Fruit fly (Drosophila melanogaster) whole organism, embryonic: Measurements from ENCODE around the gene CG33284.

Source experiments
- Awh ChIP-seq: fragments of 200-800 bp; sonication (Bioruptor generic); IDR thresholded peaks from 2 replicates; pipeline ENCODE4, ENCODE4 v1.3.6; 2022; ENCODE audit warnings: missing biosample characterization, missing genetic modification characterization
- B-H1 ChIP-seq: fragments of 200-800 bp; sonication (Bioruptor generic); IDR thresholded peaks from 3 replicates; pipeline ENCODE4 v1.3.6; 2022; ENCODE audit warnings: missing biosample characterization, missing genetic modification characterization
- CG10274 ChIP-seq: fragments of 200-800 bp; sonication (Bioruptor generic); optimal IDR thresholded peaks from 3 replicates; lab custom pipeline; 2017; ENCODE audit warnings: missing biosample characterization, mild to moderate bottlenecking, missing genetic modification characterization
- CG10431 ChIP-seq: fragments of 200-800 bp; sonication (Bioruptor generic); optimal IDR thresholded peaks from 3 replicates; lab custom pipeline; 2018; ENCODE audit warnings: missing biosample characterization, mild to moderate bottlenecking, missing genetic modification characterization
- CG10462 ChIP-seq: fragments of 200-800 bp; sonication (Bioruptor generic); optimal IDR thresholded peaks from 2 replicates; lab custom pipeline; 2016; ENCODE audit warnings: missing biosample characterization, missing genetic modification characterization
- CG10654 ChIP-seq: fragments of 200-800 bp; sonication (Bioruptor generic); optimal IDR thresholded peaks from 2 replicates; lab custom pipeline; 2016; ENCODE audit warnings: missing biosample characterization, missing genetic modification characterization
- CG11093 ChIP-seq: fragments of 200-800 bp; sonication (Bioruptor generic); IDR thresholded peaks from 3 replicates; pipeline ENCODE4 v1.3.6; 2022; ENCODE audit warnings: missing biosample characterization, missing genetic modification characterization
- CG11247 ChIP-seq: fragments of 200-800 bp; sonication (Bioruptor generic); IDR thresholded peaks from 2 replicates; pipeline ENCODE4 v1.3.6; 2022; ENCODE audit warnings: missing biosample characterization, missing genetic modification characterization
- CG11398 ChIP-seq: fragments of 200-800 bp; sonication (Bioruptor generic); optimal IDR thresholded peaks from 2 replicates; lab custom pipeline; 2016; ENCODE audit warnings: missing biosample characterization, missing genetic modification characterization
- CG13287 ChIP-seq: fragments of 200-800 bp; sonication (Bioruptor generic); IDR thresholded peaks from 2 replicates; pipeline ENCODE4 v1.3.6; 2022; ENCODE audit warnings: missing biosample characterization, missing genetic modification characterization; ENCODE audit not compliant: partially characterized antibody
- CG14965 ChIP-seq: fragments of 200-800 bp; sonication (Bioruptor generic); optimal IDR thresholded peaks from 2 replicates; lab custom pipeline; 2016; ENCODE audit warnings: missing biosample characterization, missing genetic modification characterization, borderline replicate concordance
- CG17912 ChIP-seq: fragments of 200-800 bp; sonication (Bioruptor generic); optimal IDR thresholded peaks from 2 replicates; lab custom pipeline; 2018; ENCODE audit warnings: missing biosample characterization, mild to moderate bottlenecking, missing genetic modification characterization
- CG18599 ChIP-seq: fragments of 200-800 bp; sonication (Bioruptor generic); optimal IDR thresholded peaks from 3 replicates; lab custom pipeline; 2017; ENCODE audit warnings: missing biosample characterization, missing genetic modification characterization, mild to moderate bottlenecking, moderate library complexity, missing genetic modification reagents
- CG2875 ChIP-seq: fragments of 200-800 bp; sonication (Bioruptor generic); optimal IDR thresholded peaks from 2 replicates; lab custom pipeline; 2017; ENCODE audit warnings: missing biosample characterization, mild to moderate bottlenecking, missing genetic modification characterization, missing genetic modification reagents
- CG32772 ChIP-seq: fragments of 200-800 bp; sonication (Bioruptor generic); IDR thresholded peaks from 2 replicates; pipeline ENCODE4 v1.3.6; 2022; ENCODE audit warnings: missing biosample characterization, missing genetic modification characterization
- CG3407 ChIP-seq: fragments of 200-800 bp; sonication (Bioruptor generic); optimal IDR thresholded peaks from 2 replicates; lab custom pipeline; 2018; ENCODE audit warnings: missing biosample characterization, mild to moderate bottlenecking, missing genetic modification characterization
- CG34224 ChIP-seq: fragments of 200-800 bp; sonication (Bioruptor generic); IDR thresholded peaks from 3 replicates; pipeline ENCODE4 v1.3.6; 2022; ENCODE audit warnings: missing biosample characterization, missing genetic modification characterization; ENCODE audit not compliant: partially characterized antibody
- CG34422 ChIP-seq: fragments of 200-800 bp; sonication (Bioruptor generic); IDR thresholded peaks from 3 replicates; pipeline ENCODE4 v1.3.6; 2022; ENCODE audit warnings: missing biosample characterization, missing genetic modification characterization
- CG3838 ChIP-seq: fragments of 200-800 bp; sonication (Bioruptor generic); optimal IDR thresholded peaks from 3 replicates; lab custom pipeline; 2016; ENCODE audit warnings: missing biosample characterization, missing genetic modification characterization
- CG3995 ChIP-seq: fragments of 200-800 bp; sonication (Bioruptor generic); optimal IDR thresholded peaks from 3 replicates; lab custom pipeline; 2016; ENCODE audit warnings: missing biosample characterization, missing genetic modification characterization
- CG4424 ChIP-seq: fragments of 200-800 bp; sonication (Bioruptor generic); optimal IDR thresholded peaks from 3 replicates; lab custom pipeline; 2016; ENCODE audit warnings: missing biosample characterization, missing genetic modification characterization
- CG7987 ChIP-seq: fragments of 200-800 bp; sonication (Bioruptor generic); optimal IDR thresholded peaks from 2 replicates; lab custom pipeline; 2018; ENCODE audit warnings: missing biosample characterization, mild to moderate bottlenecking, missing genetic modification characterization, moderate library complexity
- CG9215 ChIP-seq: fragments of 200-800 bp; sonication (Bioruptor generic); IDR thresholded peaks from 2 replicates; pipeline ENCODE4 v1.3.6; 2022; ENCODE audit warnings: missing biosample characterization, missing genetic modification characterization
- Dip2 ChIP-seq: fragments of 200-800 bp; sonication (Bioruptor generic); IDR thresholded peaks from 2 replicates; pipeline ENCODE4 v1.3.6; 2022; ENCODE audit warnings: missing biosample characterization, missing genetic modification characterization
- Doc3 ChIP-seq: fragments of 200-800 bp; sonication (Bioruptor generic); IDR thresholded peaks from 3 replicates; pipeline ENCODE4 v1.3.6; 2022; ENCODE audit warnings: missing biosample characterization, missing genetic modification characterization; ENCODE audit not compliant: partially characterized antibody
- Ets97D ChIP-seq: fragments of 200-800 bp; sonication (Bioruptor generic); optimal IDR thresholded peaks from 3 replicates; lab custom pipeline; 2016; ENCODE audit warnings: missing biosample characterization, missing genetic modification characterization
- Hey ChIP-seq: fragments of 200-800 bp; sonication (Bioruptor generic); optimal IDR thresholded peaks from 3 replicates; lab custom pipeline; 2018; ENCODE audit warnings: missing biosample characterization, mild to moderate bottlenecking, missing genetic modification characterization
- MBD-R2 ChIP-seq: fragments of 200-800 bp; sonication (Bioruptor generic); IDR thresholded peaks from 2 replicates; pipeline ENCODE4 v1.3.6; 2022; ENCODE audit warnings: missing biosample characterization, missing genetic modification characterization
- MESR4 ChIP-seq: fragments of 200-800 bp; sonication (Bioruptor generic); optimal IDR thresholded peaks from 2 replicates; lab custom pipeline; 2018; ENCODE audit warnings: missing biosample characterization, mild to moderate bottlenecking, missing genetic modification characterization, moderate library complexity
- NC2α ChIP-seq: fragments of 200-800 bp; sonication (Bioruptor generic); optimal IDR thresholded peaks from 2 replicates; lab custom pipeline; 2016; ENCODE audit warnings: missing biosample characterization, missing genetic modification characterization
- Ravus ChIP-seq: fragments of 200-800 bp; sonication (Bioruptor generic); IDR thresholded peaks from 2 replicates; pipeline ENCODE4 v1.3.6; 2022; ENCODE audit warnings: missing biosample characterization, missing genetic modification characterization
- ato ChIP-seq: fragments of 200-800 bp; sonication (Bioruptor generic); IDR thresholded peaks from 2 replicates; pipeline ENCODE4 v1.3.6; 2022; ENCODE audit warnings: missing biosample characterization, missing genetic modification characterization; ENCODE audit not compliant: partially characterized antibody
- corto ChIP-seq: fragments of 200-800 bp; sonication (Bioruptor generic); optimal IDR thresholded peaks from 2 replicates; lab custom pipeline; 2016; ENCODE audit warnings: missing biosample characterization, mild to moderate bottlenecking, missing genetic modification characterization, moderate library complexity
- da ChIP-seq: fragments of 200-800 bp; sonication (Bioruptor generic); optimal IDR thresholded peaks from 2 replicates; lab custom pipeline; 2016; ENCODE audit warnings: missing biosample characterization, missing genetic modification characterization
- dan ChIP-seq: fragments of 200-800 bp; sonication (Bioruptor generic); IDR thresholded peaks from 2 replicates; pipeline ENCODE4 v1.3.6; 2022; ENCODE audit warnings: missing biosample characterization, missing genetic modification characterization
- danr ChIP-seq: fragments of 200-800 bp; sonication (Bioruptor generic); IDR thresholded peaks from 2 replicates; pipeline ENCODE4 v1.3.6; 2022; ENCODE audit warnings: missing biosample characterization, missing genetic modification characterization
- disco-r ChIP-seq: fragments of 200-800 bp; sonication (Bioruptor generic); optimal IDR thresholded peaks from 2 replicates; lab custom pipeline; 2016; ENCODE audit warnings: missing biosample characterization, missing genetic modification characterization
- dmrt11E ChIP-seq: fragments of 200-800 bp; sonication (Bioruptor generic); optimal IDR thresholded peaks from 3 replicates; lab custom pipeline; 2018; ENCODE audit warnings: missing biosample characterization, mild to moderate bottlenecking, missing genetic modification characterization, moderate library complexity
- gce ChIP-seq: fragments of 200-800 bp; sonication (Bioruptor generic); IDR thresholded peaks from 3 replicates; pipeline ENCODE4 v1.3.6; 2022; ENCODE audit warnings: missing biosample characterization, missing genetic modification characterization
- hbn ChIP-seq: fragments of 200-800 bp; sonication (Bioruptor generic); IDR thresholded peaks from 2 replicates; pipeline ENCODE4 v1.3.6; 2022; ENCODE audit warnings: missing biosample characterization, missing genetic modification characterization; ENCODE audit not compliant: partially characterized antibody
- hth ChIP-seq: fragments of >200 bp; optimal IDR thresholded peaks from 2 replicates; lab custom pipeline; 2017; ENCODE audit warnings: inconsistent platforms
- lbe ChIP-seq: fragments of 200-800 bp; sonication (Bioruptor generic); optimal IDR thresholded peaks from 2 replicates; lab custom pipeline; 2016; ENCODE audit warnings: missing biosample characterization, mild to moderate bottlenecking, missing genetic modification characterization
- nmo ChIP-seq: fragments of 200-800 bp; sonication (Bioruptor generic); optimal IDR thresholded peaks from 2 replicates; lab custom pipeline; 2018; ENCODE audit warnings: missing biosample characterization, mild to moderate bottlenecking, missing genetic modification characterization, moderate library complexity
- onecut ChIP-seq: fragments of 200-800 bp; sonication (Bioruptor generic); IDR thresholded peaks from 2 replicates; pipeline ENCODE4 v1.3.6; 2022; ENCODE audit warnings: missing biosample characterization, missing genetic modification characterization
- pnt ChIP-seq: fragments of 200-800 bp; sonication (Bioruptor generic); optimal IDR thresholded peaks from 3 replicates; lab custom pipeline; 2016; ENCODE audit warnings: missing biosample characterization, missing genetic modification characterization
- tap ChIP-seq: fragments of 200-800 bp; optimal IDR thresholded peaks from 3 replicates; lab custom pipeline; 2019; ENCODE audit warnings: missing biosample characterization, mild to moderate bottlenecking, missing genetic modification characterization, moderate library complexity
- tgo ChIP-seq: fragments of 200-800 bp; sonication (Bioruptor generic); IDR thresholded peaks from 3 replicates; pipeline ENCODE4 v1.3.6; 2022; ENCODE audit warnings: missing biosample characterization, missing genetic modification characterization
- tup ChIP-seq: fragments of 200-800 bp; sonication (Bioruptor generic); optimal IDR thresholded peaks from 2 replicates; lab custom pipeline; 2016; ENCODE audit warnings: missing biosample characterization, mild to moderate bottlenecking, missing genetic modification characterization, moderate library complexity
- vnd ChIP-seq: fragments of 200-800 bp; sonication (Bioruptor generic); IDR thresholded peaks from 3 replicates; pipeline ENCODE4 v1.3.6; 2022; ENCODE audit warnings: missing biosample characterization, missing genetic modification characterization; ENCODE audit not compliant: partially characterized antibody
- zfh2 ChIP-seq: fragments of 200-800 bp; sonication (Bioruptor generic); optimal IDR thresholded peaks from 2 replicates; lab custom pipeline; 2016; ENCODE audit warnings: missing biosample characterization, missing genetic modification characterization

CG33284 gene

dm6 chr3L:21172527-21173253 lies 49.1 kb downstream of the CG33284 start, which contains the start of the genes chb and AsnS (continued):
- TF ChIP-seq CG11398 (GFP tag; lab: Kevin White, UChicago), result peak; percentile 10
- peak; percentile 87 for TF ChIP-seq CG10654
- TF ChIP-seq Awh (GFP tag; lab: Robert Waterston, UW), result peak; percentile 95
- peak; percentile 87 for TF ChIP-seq CG18599 (GFP tag; lab: Kevin White, UChicago)
- peak; percentile 56 for TF ChIP-seq CG10274 (GFP tag; lab: Kevin White, UChicago)
- TF ChIP-seq Ravus (GFP tag; lab: Robert Waterston, UW), result peak; percentile 87
- peak; percentile 74 for TF ChIP-seq CG7987 (GFP tag; lab: Kevin White, UChicago)
- TF ChIP-seq onecut, result peak; percentile 80
- TF ChIP-seq Hey, result no peak
- peak; percentile 94 for TF ChIP-seq tgo
- TF ChIP-seq Doc3, result no peak
- peak; percentile 42 for TF ChIP-seq disco-r
- TF ChIP-seq CG3407, result peak; percentile 76
- TF ChIP-seq tup (GFP tag; lab: Kevin White, UChicago), result peak; percentile 32
- no peak for TF ChIP-seq CG34224 (GFP tag; lab: Robert Waterston, UW)
- peak; percentile 27 for TF ChIP-seq CG3838 (GFP tag; lab: Kevin White, UChicago)
- TF ChIP-seq CG34422, result peak; percentile 91
- no peak for TF ChIP-seq dan
- peak; percentile 87 for TF ChIP-seq CG11247 (GFP tag; lab: Robert Waterston, UW)
- TF ChIP-seq CG10462 (GFP tag; lab: Kevin White, UChicago), result peak; percentile 59
- peak; percentile 52 for TF ChIP-seq MBD-R2 (GFP tag; lab: Robert Waterston, UW)
- peak; percentile 51 for TF ChIP-seq pnt (GFP tag; lab: Kevin White, UChicago)
- TF ChIP-seq CG11093 (GFP tag; lab: Robert Waterston, UW), result peak; percentile 81
- TF ChIP-seq tap (tag; lab: Kevin White, UChicago), result peak; percentile 94
- TF ChIP-seq gce, result peak; percentile 87
- TF ChIP-seq lbe (GFP tag; lab: Kevin White, UChicago), result peak; percentile 72
- TF ChIP-seq vnd, result no peak
- peak; percentile 38 for TF ChIP-seq dmrt11E (tag; lab: Kevin White, UChicago)
- no peak for TF ChIP-seq hth (lab: Kevin White, UChicago)
- TF ChIP-seq corto (GFP tag; lab: Kevin White, UChicago), result peak; percentile 48
- peak; percentile 51 for TF ChIP-seq danr (GFP tag; lab: Robert Waterston, UW)
- TF ChIP-seq NC2α (GFP tag; lab: Kevin White, UChicago), result peak; percentile 20
- peak; percentile 62 for TF ChIP-seq CG2875 (GFP tag; lab: Kevin White, UChicago)
- TF ChIP-seq Ets97D, result peak; percentile 9
- TF ChIP-seq ato (GFP tag; lab: Robert Waterston, UW), result no peak
- TF ChIP-seq CG10431, result no peak
- TF ChIP-seq CG17912 (GFP tag; lab: Kevin White, UChicago), result no peak
- TF ChIP-seq CG14965, result no peak
- TF ChIP-seq zfh2 (GFP tag; lab: Kevin White, UChicago), result peak; percentile 52
- TF ChIP-seq da (GFP tag; lab: Kevin White, UChicago), result no peak
- no peak for TF ChIP-seq Dip2 (GFP tag; lab: Robert Waterston, UW)
- TF ChIP-seq CG32772, result peak; percentile 90
- peak; percentile 56 for TF ChIP-seq CG3995 (GFP tag; lab: Kevin White, UChicago)
- TF ChIP-seq nmo (GFP tag; lab: Kevin White, UChicago), result peak; percentile 94
- no peak for TF ChIP-seq CG13287 (GFP tag; lab: Robert Waterston, UW)
- TF ChIP-seq CG4424, result peak; percentile 82
- TF ChIP-seq CG9215 (GFP tag; lab: Robert Waterston, UW), result peak; percentile 80
- TF ChIP-seq B-H1, result peak; percentile 90
- TF ChIP-seq MESR4 (GFP tag; lab: Kevin White, UChicago), result peak; percentile 30
- no peak for TF ChIP-seq hbn (GFP tag; lab: Robert Waterston, UW)
